Fruit fly (Drosophila melanogaster) whole organism, pupa: Measurements from ENCODE around the gene CG31407.

Experiments
- CG10348 ChIP-seq: fragments of 200-800 bp; sonication (Bioruptor generic); IDR thresholded peaks from 2 replicates; pipeline ENCODE4 v1.3.6; 2022; ENCODE audit warnings: missing biosample characterization, missing genetic modification characterization
- CG12605 ChIP-seq: fragments of 200-800 bp; sonication (Bioruptor generic); IDR thresholded peaks from 2 replicates; pipeline ENCODE4 v1.3.6; 2022; ENCODE audit warnings: missing biosample characterization, missing genetic modification characterization
- CG13204 ChIP-seq: fragments of 200-800 bp; sonication (Bioruptor generic); optimal IDR thresholded peaks from 2 replicates; lab custom pipeline; 2018; ENCODE audit warnings: missing biosample characterization, mild to moderate bottlenecking, missing genetic modification characterization, moderate library complexity
- CG14655 ChIP-seq: fragments of 200-800 bp; sonication (Bioruptor generic); optimal IDR thresholded peaks from 3 replicates; lab custom pipeline; 2017; ENCODE audit warnings: mild to moderate bottlenecking, missing biosample characterization, missing genetic modification reagents, missing genetic modification characterization
- CG15710 ChIP-seq: fragments of 200-800 bp; sonication (Bioruptor generic); optimal IDR thresholded peaks from 2 replicates; lab custom pipeline; 2018; ENCODE audit warnings: missing biosample characterization, mild to moderate bottlenecking, missing genetic modification characterization, moderate library complexity
- CG17806 ChIP-seq: fragments of 200-800 bp; sonication (Bioruptor generic); optimal IDR thresholded peaks from 2 replicates; lab custom pipeline; 2018; ENCODE audit warnings: missing biosample characterization, mild to moderate bottlenecking, missing genetic modification characterization, moderate library complexity
- CG32121 ChIP-seq: fragments of 200-800 bp; sonication (Bioruptor generic); IDR thresholded peaks from 2 replicates; pipeline ENCODE4 v1.3.6; 2022; ENCODE audit warnings: missing biosample characterization, missing genetic modification characterization
- CG34367 ChIP-seq: fragments of 200-800 bp; sonication (Bioruptor generic); optimal IDR thresholded peaks from 2 replicates; lab custom pipeline; 2018; ENCODE audit warnings: missing biosample characterization, mild to moderate bottlenecking, missing genetic modification characterization
- CG4496 ChIP-seq: fragments of 200-800 bp; sonication (Bioruptor generic); IDR thresholded peaks from 3 replicates; pipeline ENCODE4 v1.3.6; 2022; ENCODE audit warnings: missing biosample characterization, missing genetic modification characterization
- CG8159 ChIP-seq: fragments of 200-800 bp; sonication (Bioruptor generic); optimal IDR thresholded peaks from 3 replicates; lab custom pipeline; 2018; ENCODE audit warnings: missing biosample characterization, mild to moderate bottlenecking, missing genetic modification characterization, moderate library complexity
- CG8301 ChIP-seq: fragments of 200-800 bp; sonication (Bioruptor generic); optimal IDR thresholded peaks from 2 replicates; lab custom pipeline; 2018; ENCODE audit warnings: missing biosample characterization, mild to moderate bottlenecking, missing genetic modification characterization
- CG9948 ChIP-seq: fragments of 200-800 bp; sonication (Bioruptor generic); optimal IDR thresholded peaks from 2 replicates; lab custom pipeline; 2018; ENCODE audit warnings: missing biosample characterization, mild to moderate bottlenecking, missing genetic modification characterization, moderate library complexity
- D1 ChIP-seq: fragments of 200-800 bp; sonication (Bioruptor generic); optimal IDR thresholded peaks from 2 replicates; lab custom pipeline; 2018; ENCODE audit warnings: missing biosample characterization, mild to moderate bottlenecking, missing genetic modification characterization, moderate library complexity
- EcR ChIP-seq: fragments of 200-800 bp; sonication (Bioruptor generic); optimal IDR thresholded peaks from 3 replicates; lab custom pipeline; 2019; ENCODE audit warnings: missing biosample characterization, missing genetic modification characterization, mild to moderate bottlenecking, moderate library complexity, missing genetic modification reagents
- Ets98B ChIP-seq: fragments of 200-800 bp; sonication (Bioruptor generic); IDR thresholded peaks from 2 replicates; pipeline ENCODE4 v1.3.6; 2022; ENCODE audit warnings: missing biosample characterization, missing genetic modification characterization
- Pif1A ChIP-seq: fragments of 200-800 bp; sonication (Bioruptor generic); optimal IDR thresholded peaks from 3 replicates; lab custom pipeline; 2016; ENCODE audit warnings: missing biosample characterization, missing genetic modification characterization
- Pif1B ChIP-seq: fragments of 200-800 bp; sonication (Bioruptor generic); optimal IDR thresholded peaks from 3 replicates; lab custom pipeline; 2016; ENCODE audit warnings: missing biosample characterization, missing genetic modification characterization
- Snoo ChIP-seq: fragments of 200-800 bp; sonication (Bioruptor generic); optimal IDR thresholded peaks from 3 replicates; lab custom pipeline; 2017; ENCODE audit warnings: missing biosample characterization, mild to moderate bottlenecking, missing genetic modification characterization, inconsistent platforms
- fd96Ca ChIP-seq: fragments of 200-800 bp; sonication (Bioruptor generic); IDR thresholded peaks from 3 replicates; pipeline ENCODE4 v1.3.6; 2022; ENCODE audit warnings: missing biosample characterization, missing genetic modification characterization
- gl ChIP-seq: fragments of 200-800 bp; sonication (Bioruptor generic); optimal IDR thresholded peaks from 2 replicates; lab custom pipeline; 2018; ENCODE audit warnings: missing biosample characterization, mild to moderate bottlenecking, missing genetic modification characterization
- rn ChIP-seq: fragments of 200-800 bp; sonication (Bioruptor generic); IDR thresholded peaks from 2 replicates; pipeline ENCODE4 v1.3.6; 2022; ENCODE audit warnings: missing biosample characterization, missing genetic modification characterization

The CG31407 gene

dm6 chr3R:10025050-10025449 is at the start of gene CG31407:
Gene CG31407 (minus strand): TSS chr3R:10025150.
- TF ChIP-seq CG34367 (tag; lab: Kevin White, UChicago) (no peak), CG8301 (tag; lab: Kevin White, UChicago) (no peak), EcR (no peak), CG32121 (GFP tag; lab: Robert Waterston, UW) (no peak), CG13204 (GFP tag; lab: Kevin White, UChicago) (no peak), CG10348 (GFP tag; lab: Robert Waterston, UW) (no peak), CG17806 (tag; lab: Kevin White, UChicago) (no peak)
- TF ChIP-seq, all 21 proteins: peak for 0

- no peak for TF ChIP-seq Snoo (tag; lab: Kevin White, UChicago)
These were observed 45.9 kb upstream of the CG31407 start, which contains the start of gene nerfin-2 for dm6 chr3R:10070817-10071216. Gene nerfin-2 (plus strand): TSS chr3R:10071117.

dm6 chr3R:10070195-10070594 is 45.2 kb upstream of the CG31407 start:
- TF ChIP-seq CG17806 (tag; lab: Kevin White, UChicago) (no peak), Pif1B (GFP tag; lab: Kevin White, UChicago) (no peak), CG12605 (GFP tag; lab: Robert Waterston, UW) (no peak), CG14655 (no peak), D1 (tag; lab: Kevin White, UChicago) (no peak), CG34367 (tag; lab: Kevin White, UChicago) (no peak), CG4496 (no peak), CG9948 (tag; lab: Kevin White, UChicago) (no peak), rn (GFP tag; lab: Robert Waterston, UW) (no peak), CG32121 (GFP tag; lab: Robert Waterston, UW) (no peak), CG8159 (tag; lab: Kevin White, UChicago) (no peak), Pif1A (GFP tag; lab: Kevin White, UChicago) (no peak), CG8301 (tag; lab: Kevin White, UChicago) (no peak), gl (tag; lab: Kevin White, UChicago) (no peak), fd96Ca (GFP tag; lab: Robert Waterston, UW) (no peak), CG15710 (tag; lab: Kevin White, UChicago) (no peak), Snoo (tag; lab: Kevin White, UChicago) (no peak), CG10348 (GFP tag; lab: Robert Waterston, UW) (no peak), Ets98B (GFP tag; lab: Robert Waterston, UW) (no peak), EcR (no peak)
- TF ChIP-seq, all 21 proteins: peak for 0

dm6 chr3R:10068780-10069179 is 43.8 kb upstream of the CG31407 start:
- TF ChIP-seq CG34367 (tag; lab: Kevin White, UChicago) = no peak
- TF ChIP-seq CG9948 (tag; lab: Kevin White, UChicago) = no peak
- TF ChIP-seq EcR = no peak
- TF ChIP-seq CG8159 (tag; lab: Kevin White, UChicago) = no peak
- no peak for TF ChIP-seq D1 (tag; lab: Kevin White, UChicago)
- TF ChIP-seq rn (GFP tag; lab: Robert Waterston, UW) = no peak
- TF ChIP-seq CG10348 (GFP tag; lab: Robert Waterston, UW) = no peak
- no peak for TF ChIP-seq CG14655
- TF ChIP-seq Pif1A (GFP tag; lab: Kevin White, UChicago) = no peak
- no peak for TF ChIP-seq CG12605 (GFP tag; lab: Robert Waterston, UW)
- TF ChIP-seq Snoo (tag; lab: Kevin White, UChicago) = no peak
- no peak for TF ChIP-seq Ets98B (GFP tag; lab: Robert Waterston, UW)
- no peak for TF ChIP-seq Pif1B (GFP tag; lab: Kevin White, UChicago)
- TF ChIP-seq, all 21 proteins: peak for 0

- no peak for TF ChIP-seq Snoo (tag; lab: Kevin White, UChicago)
- no peak for TF ChIP-seq CG8159 (tag; lab: Kevin White, UChicago)
- no peak for TF ChIP-seq CG10348 (GFP tag; lab: Robert Waterston, UW)
- no peak for TF ChIP-seq rn (GFP tag; lab: Robert Waterston, UW)
- TF ChIP-seq CG17806 (tag; lab: Kevin White, UChicago) = no peak
- no peak for TF ChIP-seq CG34367 (tag; lab: Kevin White, UChicago)
- TF ChIP-seq gl (tag; lab: Kevin White, UChicago) = no peak
- no peak for TF ChIP-seq CG14655
- TF ChIP-seq CG8301 (tag; lab: Kevin White, UChicago) = no peak
- no peak for TF ChIP-seq CG12605 (GFP tag; lab: Robert Waterston, UW)
- TF ChIP-seq CG13204 (GFP tag; lab: Kevin White, UChicago) = no peak
- no peak for TF ChIP-seq CG15710 (tag; lab: Kevin White, UChicago)
- TF ChIP-seq D1 (tag; lab: Kevin White, UChicago) = no peak
- no peak for TF ChIP-seq CG9948 (tag; lab: Kevin White, UChicago)
These were observed 42.7 kb upstream of the CG31407 start, which contains the start of gene CG33784 for dm6 chr3R:10067605-10068004. Gene CG33784 (plus strand): TSS chr3R:10067905.

dm6 chr3R:10066470-10066869 is 41.5 kb upstream of the CG31407 start, which contains the start of gene CG33783:
Gene CG33783 (plus strand): TSS chr3R:10066770.
- TF ChIP-seq CG10348 (GFP tag; lab: Robert Waterston, UW) = no peak
- no peak for TF ChIP-seq Pif1B (GFP tag; lab: Kevin White, UChicago)
- TF ChIP-seq CG8301 (tag; lab: Kevin White, UChicago) = no peak
- no peak for TF ChIP-seq D1 (tag; lab: Kevin White, UChicago)
- no peak for TF ChIP-seq CG13204 (GFP tag; lab: Kevin White, UChicago)
- TF ChIP-seq CG8159 (tag; lab: Kevin White, UChicago) = no peak
